Worm (Caenorhabditis elegans): Measurements from ENCODE around the gene F42A9.7.

The F42A9.7 gene

DNA sequence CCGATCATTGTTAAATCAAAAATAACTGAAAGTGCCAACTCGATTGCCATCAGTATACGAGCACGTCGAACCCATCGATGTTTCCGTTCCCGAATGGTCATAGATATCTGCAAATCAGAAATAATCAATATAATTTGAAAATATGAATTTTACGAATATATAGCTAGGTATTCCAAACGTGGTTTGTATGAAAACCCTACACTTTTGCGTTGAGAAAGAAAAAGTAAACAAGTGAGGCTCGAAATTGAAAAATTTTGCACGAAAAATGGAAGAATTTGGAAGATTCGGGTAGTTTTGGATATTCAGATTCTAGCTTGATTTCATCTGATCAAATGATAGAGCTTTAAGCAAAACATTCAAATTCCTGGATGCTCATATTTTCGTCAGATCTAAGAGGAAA lies 21.8 kb upstream of the F42A9.7 start, which contains the start of gene F42A9.9:
TSS of gene F42A9.9 (minus strand) at position 101 of the 400 bp plus-strand sequence.
- TF ChIP-seq tlf-1 (GFP tag; optimal IDR thresholded peaks at IDR 0.05) (no peak), T26A5.8 (tag; optimal IDR thresholded peaks at IDR 0.05) (no peak), dpl-1 (GFP tag; optimal IDR thresholded peaks at IDR 0.05) (no peak), let-607 (tag; optimal IDR thresholded peaks at IDR 0.05) (no peak), mxl-1 (tag; optimal IDR thresholded peaks at IDR 0.05) (no peak), pbrm-1 (GFP tag; IDR thresholded peaks at IDR 0.05) (no peak), madf-8 (GFP tag; conservative IDR thresholded peaks at IDR 0.05) (no peak), ceh-100 (GFP tag; IDR thresholded peaks at IDR 0.05) (no peak), hsf-1 (GFP tag; IDR thresholded peaks at IDR 0.05) (no peak), nhr-179 (tag; optimal IDR thresholded peaks at IDR 0.05) (no peak), attf-6 (GFP tag; IDR thresholded peaks at IDR 0.05) (no peak), fkh-3 (tag; optimal IDR thresholded peaks at IDR 0.05) (no peak), bed-2 (GFP tag; IDR thresholded peaks at IDR 0.05) (no peak), sptf-2 (GFP tag; optimal IDR thresholded peaks at IDR 0.05) (no peak), let-526 (GFP tag; IDR thresholded peaks at IDR 0.05) (no peak)

DNA sequence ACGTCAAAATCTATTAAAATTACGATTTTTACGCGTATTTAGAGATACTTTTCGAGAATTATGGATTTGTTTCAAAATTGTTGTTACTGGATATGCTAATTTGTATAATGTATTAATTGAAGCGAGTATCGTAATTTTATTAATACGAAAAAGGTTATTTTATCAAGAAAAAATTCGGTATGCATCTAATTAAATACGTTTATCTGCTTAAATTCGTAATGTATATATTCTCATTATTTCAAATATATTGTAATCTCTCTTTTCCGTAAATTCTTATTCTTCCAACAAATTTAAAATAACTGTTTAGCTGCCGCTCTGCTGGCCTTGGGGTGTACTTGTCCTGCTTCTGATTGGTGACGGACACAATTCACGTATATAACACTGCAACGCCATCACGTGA lies 14.1 kb upstream of the F42A9.7 start, which contains the start of gene dgk-4:
TSS of gene dgk-4 (plus strand) at position 301 of the 400 bp plus-strand sequence.
- no peak for TF ChIP-seq ztf-28 (GFP tag; IDR thresholded peaks at IDR 0.05)
- no peak for TF ChIP-seq xnd-1 (tag; optimal IDR thresholded peaks at IDR 0.05)
- no peak for TF ChIP-seq attf-6 (GFP tag; IDR thresholded peaks at IDR 0.05)
- TF ChIP-seq ama-1 (optimal IDR thresholded peaks at IDR 0.05), result no peak
- TF ChIP-seq ama-1 (GFP tag; optimal IDR thresholded peaks at IDR 0.05), result no peak
- TF ChIP-seq snpc-4 (GFP tag; optimal IDR thresholded peaks at IDR 0.05), result no peak
- TF ChIP-seq snpc-4 (tag; optimal IDR thresholded peaks at IDR 0.05), result no peak
- TF ChIP-seq ets-4 (GFP tag; optimal IDR thresholded peaks at IDR 0.05), result no peak
- TF ChIP-seq ztf-26 (tag; optimal IDR thresholded peaks at IDR 0.05), result no peak
- TF ChIP-seq cebp-1 (GFP tag; IDR thresholded peaks at IDR 0.05), result no peak
- TF ChIP-seq cebp-1 (tag; optimal IDR thresholded peaks at IDR 0.05), result no peak
- TF ChIP-seq sdz-38 (tag; optimal IDR thresholded peaks at IDR 0.05), result no peak
- no peak for TF ChIP-seq F10E7.11 (tag; optimal IDR thresholded peaks at IDR 0.05)
- no peak for TF ChIP-seq Y53F4B.3 (GFP tag; IDR thresholded peaks at IDR 0.05)
- no peak for TF ChIP-seq atf-7 (tag; optimal IDR thresholded peaks at IDR 0.05)
- no peak for TF ChIP-seq dox-1 (GFP tag; IDR thresholded peaks at IDR 0.05)
- no peak for TF ChIP-seq B0336.3 (GFP tag; IDR thresholded peaks at IDR 0.05)
- no peak for TF ChIP-seq ceh-100 (GFP tag; IDR thresholded peaks at IDR 0.05)

DNA sequence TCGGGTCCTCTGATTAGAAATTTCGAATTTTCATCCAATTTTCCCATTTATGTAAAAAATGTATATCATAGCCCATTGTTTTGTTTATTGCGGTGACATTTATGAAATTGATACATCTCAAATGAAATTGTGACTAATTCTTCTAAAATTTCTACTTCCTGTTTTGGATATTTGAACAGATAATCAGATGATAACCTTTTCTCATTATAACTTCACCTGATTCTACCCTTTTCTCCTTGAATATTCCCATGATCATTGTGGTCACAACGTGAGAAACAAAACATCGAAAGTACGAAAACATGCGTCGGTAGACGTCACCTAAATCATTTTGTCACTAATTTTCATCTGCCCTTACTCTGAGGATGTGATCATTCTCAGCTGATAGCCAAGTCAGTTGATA lies 13.3 kb upstream of the F42A9.7 start:
- no peak for TF ChIP-seq ztf-18 (tag; optimal IDR thresholded peaks at IDR 0.05)
- TF ChIP-seq lin-26 (GFP tag; IDR thresholded peaks at IDR 0.05), result no peak
- no peak for TF ChIP-seq lsl-1 (GFP tag; optimal IDR thresholded peaks at IDR 0.05)
- no peak for TF ChIP-seq hmg-20 (GFP tag; IDR thresholded peaks at IDR 0.05)
- no peak for TF ChIP-seq B0261.1 (tag; optimal IDR thresholded peaks at IDR 0.05)
- TF ChIP-seq madf-8 (GFP tag; conservative IDR thresholded peaks at IDR 0.05), result no peak
- no peak for TF ChIP-seq gei-17 (GFP tag; optimal IDR thresholded peaks at IDR 0.05)
- TF ChIP-seq nhr-90 (tag; optimal IDR thresholded peaks at IDR 0.05), result no peak
- TF ChIP-seq Y95B8A.8 (GFP tag; IDR thresholded peaks at IDR 0.05), result no peak
- no peak for TF ChIP-seq Y79H2A.3 (GFP tag; conservative IDR thresholded peaks at IDR 0.05)
- TF ChIP-seq chd-7 (tag; optimal IDR thresholded peaks at IDR 0.05), result no peak
- no peak for TF ChIP-seq snpc-1.3 (tag; optimal IDR thresholded peaks at IDR 0.05; ENCODE audit: insufficient read depth)
- TF ChIP-seq ekl-4 (GFP tag; IDR thresholded peaks at IDR 0.05), result no peak
- TF ChIP-seq sptf-2 (GFP tag; optimal IDR thresholded peaks at IDR 0.05), result no peak
- TF ChIP-seq pbrm-1 (GFP tag; IDR thresholded peaks at IDR 0.05), result no peak
- no peak for TF ChIP-seq F10E7.11 (tag; optimal IDR thresholded peaks at IDR 0.05)
- TF ChIP-seq lin-54 (GFP tag; optimal IDR thresholded peaks at IDR 0.05), result no peak
- TF ChIP-seq akir-1 (GFP tag; optimal IDR thresholded peaks at IDR 0.05), result no peak
- TF ChIP-seq ztf-22 (GFP tag; optimal IDR thresholded peaks at IDR 0.05), result no peak
- no peak for TF ChIP-seq hsf-1 (GFP tag; IDR thresholded peaks at IDR 0.05)

Measured in whole organism, young adult.